Worm (Caenorhabditis elegans) whole organism, L1 larva: Measurements from ENCODE around the gene elt-4.

Source experiments
- fkh-10 ChIP-seq: sonication (generic microtip); optimal IDR thresholded peaks from 2 replicates; lab custom pipeline; 2017; ENCODE audit warnings: missing biosample characterization, missing genetic modification reagents, missing genetic modification characterization
- nhr-237 ChIP-seq: fragments of 150-350 bp; optimal IDR thresholded peaks from 2 replicates; lab custom pipeline; 2014; ENCODE audit warnings: missing biosample characterization, missing genetic modification characterization

DNA sequence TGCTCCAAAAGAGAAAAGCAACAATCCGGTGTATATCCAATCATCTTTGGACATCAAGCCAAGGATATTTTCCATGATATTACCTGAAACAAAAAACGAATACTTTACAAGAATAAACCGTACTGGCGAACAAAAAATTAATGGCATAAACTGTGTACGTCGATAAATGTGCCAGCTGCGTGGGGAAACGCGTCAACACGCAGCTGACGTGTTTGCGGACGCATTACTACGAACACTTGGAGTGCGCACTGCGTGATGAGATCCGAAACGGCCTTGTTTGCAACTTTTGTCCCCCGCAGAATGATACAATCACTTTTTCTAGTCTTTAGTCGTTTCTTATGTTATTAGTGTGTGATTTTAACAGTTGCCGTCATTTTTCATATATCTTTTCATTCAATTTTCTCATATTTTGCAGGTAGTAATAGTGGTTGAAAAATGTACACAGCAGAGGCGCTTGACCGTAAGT, 49.2 kb downstream of the elt-4 start, which contains the start of the genes mboa-7 and git-1:
- no peak for TF ChIP-seq fkh-10 (GFP tag; lab: Kevin White, UChicago)
- no peak for TF ChIP-seq nhr-237 (tag; lab: Kevin White, UChicago)
